Worm (Caenorhabditis elegans) whole organism, L4/young adult: ENCODE data around the gene F35G2.5.

Experiments used
- W03F9.2 ChIP-seq: fragments of 150-350 bp; optimal IDR thresholded peaks from 2 replicates; lab custom pipeline; 2014; ENCODE audit warnings: missing biosample characterization, missing genetic modification characterization
- dao-5 ChIP-seq: sonication (generic microtip); optimal IDR thresholded peaks from 2 replicates; lab custom pipeline; 2016; ENCODE audit warnings: missing genotype, missing genetic modification characterization, moderate library complexity, missing compliant biosample characterization
- him-1 ChIP-seq: sonication (generic microtip); optimal IDR thresholded peaks from 2 replicates; lab custom pipeline; 2016; ENCODE audit warnings: missing genotype, missing genetic modification reagents, missing genetic modification characterization, missing compliant biosample characterization

- no peak for TF ChIP-seq him-1 (tag; lab: Kevin White, UChicago)
- no peak for TF ChIP-seq dao-5 (tag; lab: Kevin White, UChicago)
- no peak for TF ChIP-seq W03F9.2 (tag; lab: Kevin White, UChicago)
Observed at ce11 chrIV:12193338-12193737, 26.1 kb upstream of the F35G2.5 start.
